Fruit fly (Drosophila melanogaster): ENCODE results near the gene PhKgamma.

Gene PhKgamma

dm6 chrX:11678539-11679040 is 16.3 kb upstream of the PhKgamma start, which contains the start of the genes Vlet and bif (continued):
- peak in 1 of 2 experiments; percentile 16 for TF ChIP-seq salr (GFP tag; optimal IDR thresholded peaks at IDR 0.05)
- no peak for TF ChIP-seq CG9139 (GFP tag; optimal IDR thresholded peaks at IDR 0.05)
- no peak for TF ChIP-seq CG6276 (GFP tag; optimal IDR thresholded peaks at IDR 0.05)
- peak; percentile 81 for TF ChIP-seq svp (GFP tag)
- TF ChIP-seq CG6808 (GFP tag; optimal IDR thresholded peaks at IDR 0.05): peak; percentile 65
- no peak for TF ChIP-seq Sox102F (GFP tag; optimal IDR thresholded peaks at IDR 0.05)
- TF ChIP-seq Eip93F (GFP tag; optimal IDR thresholded peaks at IDR 0.05): no peak
- peak; percentile 49 for TF ChIP-seq topi (GFP tag; optimal IDR thresholded peaks at IDR 0.05)
- TF ChIP-seq dac (GFP tag; optimal IDR thresholded peaks at IDR 0.05): peak; percentile 37
- no peak for TF ChIP-seq CG11294 (GFP tag; IDR thresholded peaks at IDR 0.05)
- no peak for TF ChIP-seq Hr4 (GFP tag; optimal IDR thresholded peaks at IDR 0.05)
- no peak for TF ChIP-seq Smox (GFP tag; optimal IDR thresholded peaks at IDR 0.05)
- peak; percentile 48; the same call in 1 of the 3 replicates for TF ChIP-seq CG8119 (GFP tag; IDR thresholded peaks at IDR 0.05)
- peak; percentile 61 for TF ChIP-seq CG3919 (GFP tag; optimal IDR thresholded peaks at IDR 0.05)
- TF ChIP-seq CG6854 (GFP tag; optimal IDR thresholded peaks at IDR 0.05): no peak
- TF ChIP-seq cyc (GFP tag; optimal IDR thresholded peaks at IDR 0.05): peak; percentile 38
- TF ChIP-seq CG31627 (GFP tag; optimal IDR thresholded peaks at IDR 0.05): peak; percentile 60
- TF ChIP-seq CG8319 (GFP tag; optimal IDR thresholded peaks at IDR 0.05): peak; percentile 48

- TF ChIP-seq spab (GFP tag; optimal IDR thresholded peaks at IDR 0.05) (no peak), Sox15 (GFP tag; optimal IDR thresholded peaks at IDR 0.05) (no peak), achi (GFP tag; optimal IDR thresholded peaks at IDR 0.05) (no peak), salr (GFP tag; optimal IDR thresholded peaks at IDR 0.05) (no peak), vri (GFP tag; optimal IDR thresholded peaks at IDR 0.05) (peak; percentile 30), CG1621 (tag; optimal IDR thresholded peaks at IDR 0.05) (peak; percentile 83), fd59A (GFP tag; optimal IDR thresholded peaks at IDR 0.05) (no peak), Eip93F (GFP tag; optimal IDR thresholded peaks at IDR 0.05) (no peak), net (GFP tag; optimal IDR thresholded peaks at IDR 0.05) (no peak), svp (GFP tag) (no peak), CG34406 (GFP tag; optimal IDR thresholded peaks at IDR 0.05) (no peak), CG31627 (GFP tag; optimal IDR thresholded peaks at IDR 0.05) (no peak), fd85E (GFP tag; optimal IDR thresholded peaks at IDR 0.05) (no peak), Sox14 (GFP tag; optimal IDR thresholded peaks at IDR 0.05) (peak; percentile 24), Eip75B (GFP tag; optimal IDR thresholded peaks at IDR 0.05) (no peak), CG15336 (GFP tag; IDR thresholded peaks at IDR 0.05) (no peak), topi (GFP tag; optimal IDR thresholded peaks at IDR 0.05) (no peak), CG3919 (GFP tag; optimal IDR thresholded peaks at IDR 0.05) (no peak), CG6808 (GFP tag; optimal IDR thresholded peaks at IDR 0.05) (peak; percentile 8), CG8119 (GFP tag; IDR thresholded peaks at IDR 0.05) (peak; percentile 29; the same call in 2 of the 3 replicates), CG7368 (GFP tag; optimal IDR thresholded peaks at IDR 0.05) (no peak), dac (GFP tag; optimal IDR thresholded peaks at IDR 0.05) (no peak), fkh (GFP tag; optimal IDR thresholded peaks at IDR 0.05) (peak; percentile 51), Eip78C (GFP tag) (no peak), esn (GFP tag; optimal IDR thresholded peaks at IDR 0.05) (peak; percentile 1), Gug (GFP tag; IDR thresholded peaks at IDR 0.05) (no peak), CG6163 (GFP tag; IDR thresholded peaks at IDR 0.05) (0 out of 3 replicates have a peak, but pooled peaks have one; percentile 31), CG11902 (GFP tag; optimal IDR thresholded peaks at IDR 0.05) (no peak), Hr4 (GFP tag; optimal IDR thresholded peaks at IDR 0.05) (no peak), ss (GFP tag; optimal IDR thresholded peaks at IDR 0.05) (peak in 1 of 2 experiments; percentile 40)
These were observed 15.5 kb upstream of the PhKgamma start for dm6 chrX:11679461-11679860.

dm6 chrX:11680405-11680804 is 14.5 kb upstream of the PhKgamma start:
- TF ChIP-seq Hr4 (GFP tag; optimal IDR thresholded peaks at IDR 0.05) (peak; percentile 18), CG32006 (GFP tag; optimal IDR thresholded peaks at IDR 0.05) (peak; percentile 22), pdm3 (GFP tag; optimal IDR thresholded peaks at IDR 0.05) (no peak), Gug (GFP tag; IDR thresholded peaks at IDR 0.05) (no peak), CG8319 (GFP tag; optimal IDR thresholded peaks at IDR 0.05) (no peak), OdsH (GFP tag; optimal IDR thresholded peaks at IDR 0.05) (no peak), Eip78C (GFP tag) (peak; percentile 48), svp (GFP tag) (peak; percentile 44)

All from whole organism, prepupa.